Fruit fly (Drosophila melanogaster) whole organism: Measurements from ENCODE around the gene Pez.

ENCODE experiments used
- CG8478 ChIP-seq: fragments of >200 bp; optimal IDR thresholded peaks from 2 replicates; lab custom pipeline; 2018; ENCODE audit warnings: inconsistent platforms
- Dll ChIP-seq: fragments of >200 bp; optimal IDR thresholded peaks from 2 replicates; lab custom pipeline; 2017
- EcR ChIP-seq, 2 experiments: fragments of >200 bp; optimal IDR thresholded peaks; 2 replicates each; lab custom pipeline; 2017; ENCODE audit warnings: missing biosample characterization in 2 of 2, missing genetic modification characterization in 2 of 2, missing genetic modification reagents in 2 of 2
- pan ChIP-seq: fragments of >200 bp; optimal IDR thresholded peaks from 2 replicates; lab custom pipeline; 2017
- psq ChIP-seq: fragments of >200 bp; optimal IDR thresholded peaks from 2 replicates; lab custom pipeline; 2017
- usp ChIP-seq: fragments of >200 bp; optimal IDR thresholded peaks from 2 replicates; lab custom pipeline; 2017; ENCODE audit warnings: missing biosample characterization, missing genetic modification characterization, mixed read lengths

Pez gene

dm6 chr2L:6340222-6340725 is 1.8 kb upstream of the Pez start:
- TF ChIP-seq CG8478 (lab: Kevin White, UChicago): no peak
- TF ChIP-seq Dll: no peak
- TF ChIP-seq EcR (GFP tag; optimal IDR thresholded peaks at IDR 0.05; lab: Kevin White, UChicago): no peak

dm6 chr2L:6339010-6339897 is 783 bp upstream of the Pez start:
- TF ChIP-seq usp (GFP tag; lab: Kevin White, UChicago) (no peak), CG8478 (lab: Kevin White, UChicago) (peak; percentile 23), EcR (GFP tag; optimal IDR thresholded peaks at IDR 0.05; lab: Kevin White, UChicago) (no peak), Dll (peak; percentile 78), pan (lab: Kevin White, UChicago) (no peak), psq (no peak)

- no peak for TF ChIP-seq CG8478 (lab: Kevin White, UChicago)
- no peak for TF ChIP-seq EcR (GFP tag; optimal IDR thresholded peaks at IDR 0.05; lab: Kevin White, UChicago)
- TF ChIP-seq usp (GFP tag; lab: Kevin White, UChicago): no peak
- no peak for TF ChIP-seq pan (lab: Kevin White, UChicago)
- TF ChIP-seq psq: no peak
- no peak for TF ChIP-seq Dll
Measured at dm6 chr2L:6337843-6338366, 566 bp downstream of the Pez start.

- no peak for TF ChIP-seq pan (lab: Kevin White, UChicago)
- TF ChIP-seq CG8478 (lab: Kevin White, UChicago): peak; percentile 56
- TF ChIP-seq psq: no peak
- peak; percentile 44 for TF ChIP-seq Dll
- no peak for TF ChIP-seq usp (GFP tag; lab: Kevin White, UChicago)
- TF ChIP-seq EcR (GFP tag; optimal IDR thresholded peaks at IDR 0.05; lab: Kevin White, UChicago): no peak
Measured at dm6 chr2L:6324386-6324744, 14.1 kb downstream of the Pez start.

- TF ChIP-seq usp (GFP tag; lab: Kevin White, UChicago): no peak
- peak; percentile 90 for TF ChIP-seq CG8478 (lab: Kevin White, UChicago)
Measured at dm6 chr2L:6323536-6324385, 14.7 kb downstream of the Pez start, which contains the start of gene PDZ-GEF. PDZ-GEF (plus strand) TSS chr2L:6323767.

- TF ChIP-seq Dll: no peak
- no peak for TF ChIP-seq psq
- TF ChIP-seq CG8478 (lab: Kevin White, UChicago): no peak
- TF ChIP-seq usp (GFP tag; lab: Kevin White, UChicago): no peak
- TF ChIP-seq EcR (GFP tag; optimal IDR thresholded peaks at IDR 0.05; lab: Kevin White, UChicago): no peak
- TF ChIP-seq pan (lab: Kevin White, UChicago): no peak
Measured at dm6 chr2L:6319068-6319467, 19.4 kb downstream of the Pez start.

- TF ChIP-seq Dll: no peak
- TF ChIP-seq psq: no peak
- TF ChIP-seq pan (lab: Kevin White, UChicago): no peak
- TF ChIP-seq usp (GFP tag; lab: Kevin White, UChicago): no peak
- no peak for TF ChIP-seq CG8478 (lab: Kevin White, UChicago)
- TF ChIP-seq EcR (GFP tag; optimal IDR thresholded peaks at IDR 0.05; lab: Kevin White, UChicago): no peak
Measured at dm6 chr2L:6309879-6310278, 28.6 kb downstream of the Pez start.

dm6 chr2L:6308651-6309050 is 29.8 kb downstream of the Pez start, which contains the start of the genes CG43922 and CG13984:
CG43922 (minus strand) TSS chr2L:6308751.
CG13984 (plus strand) TSS chr2L:6308819.
- no peak for TF ChIP-seq Dll
- no peak for TF ChIP-seq pan (lab: Kevin White, UChicago)
- TF ChIP-seq usp (GFP tag; lab: Kevin White, UChicago): no peak
- TF ChIP-seq EcR (GFP tag; optimal IDR thresholded peaks at IDR 0.05; lab: Kevin White, UChicago): no peak
- no peak for TF ChIP-seq psq
- no peak for TF ChIP-seq CG8478 (lab: Kevin White, UChicago)

- TF ChIP-seq pan (lab: Kevin White, UChicago) (no peak), CG8478 (lab: Kevin White, UChicago) (no peak), EcR (GFP tag; optimal IDR thresholded peaks at IDR 0.05; lab: Kevin White, UChicago) (no peak), psq (no peak), usp (GFP tag; lab: Kevin White, UChicago) (no peak), Dll (no peak)
Measured at dm6 chr2L:6306895-6307294, 31.6 kb downstream of the Pez start.

dm6 chr2L:6301616-6302015 is 36.9 kb downstream of the Pez start:
- TF ChIP-seq EcR (GFP tag; optimal IDR thresholded peaks at IDR 0.05; lab: Kevin White, UChicago): no peak
- TF ChIP-seq CG8478 (lab: Kevin White, UChicago): no peak
- no peak for TF ChIP-seq usp (GFP tag; lab: Kevin White, UChicago)
- TF ChIP-seq Dll: no peak
- TF ChIP-seq pan (lab: Kevin White, UChicago): no peak
- TF ChIP-seq psq: no peak

- TF ChIP-seq CG8478 (lab: Kevin White, UChicago): no peak
- TF ChIP-seq EcR (GFP tag; optimal IDR thresholded peaks at IDR 0.05; lab: Kevin White, UChicago): no peak
- no peak for TF ChIP-seq pan (lab: Kevin White, UChicago)
- TF ChIP-seq usp (GFP tag; lab: Kevin White, UChicago): no peak
- no peak for TF ChIP-seq psq
- no peak for TF ChIP-seq Dll
Measured at dm6 chr2L:6291605-6292004, 46.9 kb downstream of the Pez start.
